Worm (Caenorhabditis elegans): ENCODE data around the gene lin-23.

lin-23 gene

DNA sequence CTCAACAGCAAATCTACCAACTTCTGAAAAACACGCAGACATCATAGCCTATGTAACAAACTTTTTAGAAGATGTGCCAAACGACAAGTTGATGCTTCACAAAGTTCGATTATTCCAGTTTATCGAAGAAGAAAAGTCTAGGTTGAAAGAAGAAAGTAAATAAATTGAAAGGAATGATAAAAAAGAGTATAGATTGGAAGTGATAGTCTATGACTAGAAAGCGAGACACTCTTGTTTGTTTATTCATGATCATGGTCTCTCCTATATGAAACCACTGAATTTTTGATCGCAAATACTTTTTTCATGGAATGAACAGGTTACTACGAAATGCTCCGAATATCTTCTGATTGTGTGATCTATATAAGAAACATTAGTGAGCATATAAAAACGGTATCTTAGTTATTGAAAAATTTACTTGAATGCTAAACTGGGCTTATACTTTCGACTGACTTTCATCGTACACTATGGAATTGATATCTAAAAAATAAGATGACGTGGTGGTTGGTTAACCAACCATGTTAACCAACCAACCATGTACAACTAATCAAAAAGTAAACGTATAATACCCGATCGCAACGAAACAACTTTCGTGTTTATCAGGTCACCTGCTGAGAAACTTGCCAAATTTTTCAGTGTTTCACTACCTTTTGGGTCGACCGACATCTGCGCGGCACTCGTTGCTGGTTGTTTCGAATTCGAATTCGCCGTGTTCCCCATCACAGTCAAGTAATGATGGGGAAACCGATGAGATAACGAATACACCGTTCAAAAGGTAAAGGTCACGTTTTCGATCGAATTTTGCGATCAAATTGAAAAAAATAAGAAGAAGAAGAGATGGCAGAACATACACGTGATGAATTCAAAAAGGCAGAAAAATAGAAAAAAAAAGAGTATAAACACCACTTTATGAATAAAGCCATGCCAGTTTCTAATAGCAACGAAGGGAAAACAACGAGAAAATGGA is 25.6 kb upstream of the lin-23 start, which contains the start of gene C32D5.8:
Gene C32D5.8 (minus strand): TSS at position 770 of the 964 bp plus-strand sequence.
- TF ChIP-seq ceh-14 (tag; optimal IDR thresholded peaks at IDR 0.05) (no peak), pax-1 (tag; optimal IDR thresholded peaks at IDR 0.05) (no peak), T23F11.4 (GFP tag; optimal IDR thresholded peaks at IDR 0.05) (no peak), sdc-2 (tag; optimal IDR thresholded peaks at IDR 0.05) (no peak), pha-2 (tag; optimal IDR thresholded peaks at IDR 0.05) (no peak)

DNA sequence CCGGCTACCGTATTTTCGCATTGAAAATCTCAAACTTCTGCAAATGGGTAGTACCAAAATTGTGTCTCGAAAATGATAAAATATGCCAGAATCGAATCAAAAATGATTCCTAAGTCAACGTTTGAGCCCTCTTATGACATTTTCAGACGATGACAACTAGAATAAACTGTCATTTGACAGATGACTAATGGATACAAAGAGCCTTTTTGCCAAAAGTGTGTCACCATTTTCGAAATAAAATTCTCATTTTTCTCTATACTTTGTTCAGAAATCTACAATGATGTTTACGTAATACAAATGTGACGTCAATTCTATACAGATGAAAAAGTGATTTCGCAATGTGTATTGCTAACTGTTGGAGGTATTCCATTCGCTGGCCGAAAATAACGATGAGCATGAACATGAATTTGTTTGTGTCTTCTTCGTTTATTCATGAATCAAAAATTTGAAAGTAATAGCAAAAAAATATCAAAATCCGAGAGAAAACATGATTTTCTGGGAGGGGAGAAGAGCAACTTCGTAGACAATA is 24.5 kb upstream of the lin-23 start:
- TF ChIP-seq ceh-30 (tag; optimal IDR thresholded peaks at IDR 0.05): no peak
- TF ChIP-seq ceh-18 (tag; optimal IDR thresholded peaks at IDR 0.05): no peak
- TF ChIP-seq ceh-24 (tag; optimal IDR thresholded peaks at IDR 0.05): no peak
- no peak for TF ChIP-seq odd-2 (tag; optimal IDR thresholded peaks at IDR 0.05)
- TF ChIP-seq hlh-6 (tag; optimal IDR thresholded peaks at IDR 0.05): no peak
- TF ChIP-seq ama-1 (optimal IDR thresholded peaks at IDR 0.05): peak; percentile 77
- TF ChIP-seq zip-5 (tag; optimal IDR thresholded peaks at IDR 0.05): no peak

DNA sequence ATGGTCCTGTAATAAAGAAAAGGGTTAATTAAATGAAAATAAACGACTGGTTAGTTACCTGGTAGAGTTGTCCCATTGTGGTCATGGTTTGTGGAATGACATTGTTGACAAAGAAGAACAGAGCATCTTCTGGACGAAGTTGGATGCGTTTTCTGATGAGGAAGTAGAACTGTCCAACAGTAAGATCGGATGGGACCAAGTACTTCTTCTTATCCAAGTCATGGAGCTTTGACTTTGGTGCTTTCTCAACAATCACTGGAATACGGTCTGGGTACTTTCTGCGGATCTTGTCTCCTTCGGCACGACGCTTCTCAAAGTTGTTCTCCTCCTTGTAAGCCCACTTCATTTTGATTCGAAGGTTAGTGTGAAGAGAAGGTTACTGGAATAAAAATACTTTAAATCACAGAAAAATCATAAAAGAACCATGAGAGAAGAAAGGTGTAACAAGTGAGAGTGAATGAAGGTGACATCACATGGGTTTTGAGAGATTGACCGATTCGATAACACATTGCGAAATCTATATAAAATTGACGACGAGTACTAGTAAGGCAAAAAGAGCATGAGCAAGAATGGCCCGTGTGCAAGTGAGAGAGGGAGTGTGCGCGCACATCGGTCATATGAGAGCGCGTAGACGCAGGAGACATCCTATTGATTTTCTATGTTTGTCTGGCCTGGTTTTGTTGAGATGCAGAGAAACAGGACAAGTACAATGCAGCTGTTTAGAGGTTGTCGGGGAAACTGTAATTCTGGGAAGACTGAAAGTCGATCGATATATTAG is 23.6 kb upstream of the lin-23 start, which contains the start of gene lgg-1:
Gene lgg-1 (minus strand): TSS at position 379 of the 778 bp plus-strand sequence.
- TF ChIP-seq ceh-48 (tag; optimal IDR thresholded peaks at IDR 0.05) (peak; percentile 95), hlh-30 (tag; optimal IDR thresholded peaks at IDR 0.05; ENCODE audit: insufficient read depth) (peak; percentile 89), pax-1 (tag; optimal IDR thresholded peaks at IDR 0.05) (peak; percentile 33), ceh-18 (tag; optimal IDR thresholded peaks at IDR 0.05) (peak; percentile 24), unc-55 (GFP tag; optimal IDR thresholded peaks at IDR 0.05) (peak; percentile 2), nhr-232 (tag; optimal IDR thresholded peaks at IDR 0.05) (no peak), madf-2 (tag; optimal IDR thresholded peaks at IDR 0.05) (peak; percentile 43), K02D7.2 (tag; optimal IDR thresholded peaks at IDR 0.05) (no peak), nfya-1 (tag; optimal IDR thresholded peaks at IDR 0.05) (peak; percentile 39), C38D4.7 (GFP tag; optimal IDR thresholded peaks at IDR 0.05) (no peak), ceh-31 (tag; optimal IDR thresholded peaks at IDR 0.05) (peak; percentile 24), hlh-15 (tag; optimal IDR thresholded peaks at IDR 0.05) (no peak), tbx-2 (tag; optimal IDR thresholded peaks at IDR 0.05) (peak; percentile 43), unc-3 (GFP tag; conservative IDR thresholded peaks at IDR 0.05) (0 out of 2 replicates have a peak, but pooled peaks have one; percentile 31), unc-3 (tag; optimal IDR thresholded peaks at IDR 0.05) (no peak), K09A11.1 (tag; optimal IDR thresholded peaks at IDR 0.05; ENCODE audit: insufficient read depth) (no peak)

DNA sequence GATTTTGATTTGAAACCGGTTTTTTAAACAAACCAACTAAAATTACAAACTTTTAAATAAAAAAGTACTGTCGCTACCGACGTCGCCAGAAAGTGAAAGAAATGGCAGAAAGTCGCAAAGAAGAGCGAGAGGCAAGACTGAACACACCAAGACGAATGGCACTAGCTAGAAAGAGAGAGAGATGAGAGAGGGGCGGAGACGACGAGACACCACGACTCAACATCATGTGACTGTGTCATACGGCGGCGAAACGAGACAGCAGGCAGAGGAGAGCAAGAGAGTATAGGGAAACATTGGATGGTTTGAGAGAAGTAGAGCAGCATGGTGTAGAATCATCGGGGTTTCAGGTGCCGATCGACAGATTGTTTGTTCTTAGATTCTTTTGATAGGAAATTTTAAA is 22.7 kb upstream of the lin-23 start:
- TF ChIP-seq elt-2 (tag; optimal IDR thresholded peaks at IDR 0.05) (no peak), K02D7.2 (tag; optimal IDR thresholded peaks at IDR 0.05) (no peak), hlh-8 (tag; optimal IDR thresholded peaks at IDR 0.05) (peak; percentile 36), sox-4 (tag; optimal IDR thresholded peaks at IDR 0.05) (no peak), nhr-11 (tag; optimal IDR thresholded peaks at IDR 0.05) (no peak), ceh-30 (tag; optimal IDR thresholded peaks at IDR 0.05) (peak; percentile 18), tbx-2 (tag; optimal IDR thresholded peaks at IDR 0.05) (peak; percentile 71), mec-3 (tag; optimal IDR thresholded peaks at IDR 0.05; ENCODE audit: borderline replicate concordance) (no peak), ets-4 (tag; optimal IDR thresholded peaks at IDR 0.05) (peak; percentile 62), nhr-232 (tag; optimal IDR thresholded peaks at IDR 0.05) (no peak), ceh-22 (tag; optimal IDR thresholded peaks at IDR 0.05) (no peak), zip-5 (tag; optimal IDR thresholded peaks at IDR 0.05) (no peak), T23F11.4 (GFP tag; optimal IDR thresholded peaks at IDR 0.05) (no peak), ceh-34 (tag; optimal IDR thresholded peaks at IDR 0.05) (peak; percentile 63), ceh-45 (GFP tag; IDR thresholded peaks at IDR 0.05) (no peak), lim-6 (tag; optimal IDR thresholded peaks at IDR 0.05) (no peak), nfya-1 (tag; optimal IDR thresholded peaks at IDR 0.05) (peak; percentile 90), F13H6.1 (tag; optimal IDR thresholded peaks at IDR 0.05) (peak; percentile 27), pqm-1 (tag; optimal IDR thresholded peaks at IDR 0.05) (peak; percentile 34), gmeb-2 (tag; optimal IDR thresholded peaks at IDR 0.05) (no peak), madf-2 (tag; optimal IDR thresholded peaks at IDR 0.05) (no peak), syd-9 (tag; optimal IDR thresholded peaks at IDR 0.05) (no peak), rnt-1 (tag; optimal IDR thresholded peaks at IDR 0.05) (peak; percentile 36), C38D4.7 (GFP tag; optimal IDR thresholded peaks at IDR 0.05) (no peak), unc-42 (tag; optimal IDR thresholded peaks at IDR 0.05) (peak; percentile 37), ztf-16 (tag; optimal IDR thresholded peaks at IDR 0.05) (no peak)

Measured in whole organism, late embryonic.